Worm (Caenorhabditis elegans): ENCODE results near the gene str-135.
A peak's percentile ranks its signal among the peaks of the same experiment; 100 is the strongest.

str-135 gene

ce11 chrV:8306366-8306765 is 25.7 kb upstream of the str-135 start, which contains the start of gene W02D7.8:
W02D7.8 (minus strand) TSS chrV:8306466.
- TF ChIP-seq fos-1 (tag; optimal IDR thresholded peaks at IDR 0.05): no peak
- no peak for TF ChIP-seq mdl-1 (tag; optimal IDR thresholded peaks at IDR 0.05)
- TF ChIP-seq skn-1 (tag; optimal IDR thresholded peaks at IDR 0.05): no peak
- TF ChIP-seq aly-2 (tag; optimal IDR thresholded peaks at IDR 0.05): no peak
- TF ChIP-seq hlh-11 (tag; optimal IDR thresholded peaks at IDR 0.05): no peak
- no peak for TF ChIP-seq mxl-3 (GFP tag; optimal IDR thresholded peaks at IDR 0.05)
- TF ChIP-seq ceh-44 (GFP tag; IDR thresholded peaks at IDR 0.05): no peak

ce11 chrV:8305940-8306339 is 25.3 kb upstream of the str-135 start:
- no peak for TF ChIP-seq ceh-62 (tag; optimal IDR thresholded peaks at IDR 0.05)
- no peak for TF ChIP-seq daf-16 (GFP tag; optimal IDR thresholded peaks at IDR 0.05)
- peak; percentile 38 for TF ChIP-seq daf-16 (tag; optimal IDR thresholded peaks at IDR 0.05)
- peak; percentile 46 for TF ChIP-seq pqm-1 (tag; optimal IDR thresholded peaks at IDR 0.05)
- TF ChIP-seq Y105C5A.15 (GFP tag; IDR thresholded peaks at IDR 0.05): no peak
- TF ChIP-seq dmd-6 (GFP tag; IDR thresholded peaks at IDR 0.05): peak; percentile 74
- no peak for TF ChIP-seq nhr-42 (GFP tag; IDR thresholded peaks at IDR 0.05)
- TF ChIP-seq nhr-25 (tag; optimal IDR thresholded peaks at IDR 0.05; ENCODE audit: borderline replicate concordance, insufficient read depth): no peak
- TF ChIP-seq dve-1 (tag; optimal IDR thresholded peaks at IDR 0.05; ENCODE audit: insufficient read depth): peak; percentile 43

ce11 chrV:8304461-8305195 is 24.0 kb upstream of the str-135 start, which contains the start of gene W02D7.11:
W02D7.11 (minus strand) TSS chrV:8304511.
- peak; percentile 5 for TF ChIP-seq dve-1 (tag; optimal IDR thresholded peaks at IDR 0.05; ENCODE audit: insufficient read depth)
- TF ChIP-seq daf-16 (GFP tag; optimal IDR thresholded peaks at IDR 0.05): no peak
- peak; percentile 66 for TF ChIP-seq daf-16 (tag; optimal IDR thresholded peaks at IDR 0.05)
- TF ChIP-seq dmd-6 (GFP tag; IDR thresholded peaks at IDR 0.05): no peak

- TF ChIP-seq snpc-1.2 (GFP tag; IDR thresholded peaks at IDR 0.05) (no peak), Y75B8A.6 (GFP tag; IDR thresholded peaks at IDR 0.05) (no peak), daf-8 (GFP tag; IDR thresholded peaks at IDR 0.05) (no peak), hlh-30 (tag; optimal IDR thresholded peaks at IDR 0.05; ENCODE audit: insufficient read depth) (peak; percentile 38), rbr-2 (tag; optimal IDR thresholded peaks at IDR 0.05) (no peak), T20F7.1 (GFP tag; optimal IDR thresholded peaks at IDR 0.05) (peak; percentile 97), lin-15B (tag; optimal IDR thresholded peaks at IDR 0.05) (no peak), Y5F2A.4 (GFP tag; optimal IDR thresholded peaks at IDR 0.05) (no peak), nhr-237 (tag; optimal IDR thresholded peaks at IDR 0.05) (no peak), mep-1 (tag; optimal IDR thresholded peaks at IDR 0.05) (peak; percentile 45), mdl-1 (tag; optimal IDR thresholded peaks at IDR 0.05) (no peak), F26F4.8 (GFP tag; conservative IDR thresholded peaks at IDR 0.05) (no peak), dpl-1 (GFP tag; optimal IDR thresholded peaks at IDR 0.05) (peak; percentile 89), dve-1 (tag; optimal IDR thresholded peaks at IDR 0.05; ENCODE audit: insufficient read depth) (peak; percentile 37), Y105C5A.15 (GFP tag; IDR thresholded peaks at IDR 0.05) (no peak), daf-16 (GFP tag; optimal IDR thresholded peaks at IDR 0.05) (no peak), daf-16 (tag; optimal IDR thresholded peaks at IDR 0.05) (peak; percentile 27), aha-1 (tag) (peak; percentile 67), zfp-3 (GFP tag; conservative IDR thresholded peaks at IDR 0.05) (no peak)
Measured at ce11 chrV:8302522-8302921, 21.9 kb upstream of the str-135 start, which contains the start of gene sel-9. sel-9 (minus strand) TSS chrV:8302580.

- TF ChIP-seq nhr-102 (tag; optimal IDR thresholded peaks at IDR 0.05) (peak; percentile 26), unc-130 (GFP tag; optimal IDR thresholded peaks at IDR 0.05) (no peak), nhr-76 (tag; optimal IDR thresholded peaks at IDR 0.05) (no peak), nhr-111 (GFP tag; optimal IDR thresholded peaks at IDR 0.05) (peak; percentile 7), daf-16 (GFP tag; optimal IDR thresholded peaks at IDR 0.05) (peak in 1 of 2 experiments; percentile 10), daf-16 (tag; optimal IDR thresholded peaks at IDR 0.05) (no peak), pha-4 (GFP tag; IDR thresholded peaks at IDR 0.05) (no peak; the same call in 1 of the 2 replicates), pha-4 (tag; optimal IDR thresholded peaks at IDR 0.05) (no peak), snpc-1.2 (GFP tag; IDR thresholded peaks at IDR 0.05) (no peak), mdl-1 (tag; optimal IDR thresholded peaks at IDR 0.05) (peak in 1 of 2 experiments; percentile 17), duxl-1 (tag; optimal IDR thresholded peaks at IDR 0.05; ENCODE audit: poor library complexity) (peak; percentile 44), dve-1 (tag; optimal IDR thresholded peaks at IDR 0.05; ENCODE audit: insufficient read depth) (peak; percentile 20), zip-2 (tag; optimal IDR thresholded peaks at IDR 0.05) (no peak), ama-1 (optimal IDR thresholded peaks at IDR 0.05) (peak; percentile 80), arid-1 (GFP tag; conservative IDR thresholded peaks at IDR 0.05) (no peak), dpl-1 (GFP tag; optimal IDR thresholded peaks at IDR 0.05) (peak; percentile 31), F26F4.8 (GFP tag; conservative IDR thresholded peaks at IDR 0.05) (no peak), Y75B8A.6 (GFP tag; IDR thresholded peaks at IDR 0.05) (no peak)
Measured at ce11 chrV:8300935-8301535, 20.4 kb upstream of the str-135 start, which contains the start of gene W02D7.6. W02D7.6 (minus strand) TSS chrV:8301507.

All from whole organism, L4 larva.